Worm (Caenorhabditis elegans): ENCODE measurements around the gene npr-20.

npr-20 gene

ce11 chrII:8877032-8877985, 12.3 kb upstream of the npr-20 start:
- TF ChIP-seq T22C8.4 (GFP tag; IDR thresholded peaks at IDR 0.05) (0 out of 2 replicates have a peak, but pooled peaks have one; percentile 5), ztf-29 (GFP tag; IDR thresholded peaks at IDR 0.05) (no peak), cog-1 (tag; optimal IDR thresholded peaks at IDR 0.05) (no peak)

ce11 chrII:8873842-8874241, 8.9 kb upstream of the npr-20 start, which contains the start of gene T07D4.2:
TSS of gene T07D4.2 (minus strand) at chrII:8873942.
- no peak for TF ChIP-seq klf-2 (GFP tag; conservative IDR thresholded peaks at IDR 0.05)
- no peak for TF ChIP-seq ztf-23 (GFP tag; IDR thresholded peaks at IDR 0.05)
- no peak for TF ChIP-seq ref-1 (GFP tag; conservative IDR thresholded peaks at IDR 0.05)
- TF ChIP-seq ztf-29 (GFP tag; IDR thresholded peaks at IDR 0.05), result no peak
- no peak for TF ChIP-seq tab-1 (GFP tag; IDR thresholded peaks at IDR 0.05)
- no peak for TF ChIP-seq flt-1 (GFP tag; IDR thresholded peaks at IDR 0.05)
- TF ChIP-seq med-1 (GFP tag; optimal IDR thresholded peaks at IDR 0.05; ENCODE audit: insufficient read depth), result no peak
- no peak for TF ChIP-seq T22C8.4 (GFP tag; IDR thresholded peaks at IDR 0.05)
- no peak for TF ChIP-seq cog-1 (tag; optimal IDR thresholded peaks at IDR 0.05)

ce11 chrII:8866844-8867243, 1.9 kb upstream of the npr-20 start:
- TF ChIP-seq ztf-29 (GFP tag; IDR thresholded peaks at IDR 0.05) (no peak), klf-2 (GFP tag; conservative IDR thresholded peaks at IDR 0.05) (no peak), tab-1 (GFP tag; IDR thresholded peaks at IDR 0.05) (no peak), cog-1 (tag; optimal IDR thresholded peaks at IDR 0.05) (no peak), ref-1 (GFP tag; conservative IDR thresholded peaks at IDR 0.05) (no peak)

- TF ChIP-seq T22C8.4 (GFP tag; IDR thresholded peaks at IDR 0.05), result no peak
- TF ChIP-seq med-1 (GFP tag; optimal IDR thresholded peaks at IDR 0.05; ENCODE audit: insufficient read depth), result no peak
- TF ChIP-seq klf-2 (GFP tag; conservative IDR thresholded peaks at IDR 0.05), result no peak
- TF ChIP-seq flt-1 (GFP tag; IDR thresholded peaks at IDR 0.05), result no peak
- TF ChIP-seq ztf-29 (GFP tag; IDR thresholded peaks at IDR 0.05), result no peak
- no peak for TF ChIP-seq ztf-23 (GFP tag; IDR thresholded peaks at IDR 0.05)
- no peak for TF ChIP-seq tab-1 (GFP tag; IDR thresholded peaks at IDR 0.05)
- no peak for TF ChIP-seq cog-1 (tag; optimal IDR thresholded peaks at IDR 0.05)
- no peak for TF ChIP-seq ref-1 (GFP tag; conservative IDR thresholded peaks at IDR 0.05)
Observed at ce11 chrII:8859596-8859995, 5.4 kb downstream of the npr-20 start, which contains the start of gene snb-6. TSS of gene snb-6 (minus strand) at chrII:8859696.

ce11 chrII:8857074-8857473, 7.9 kb downstream of the npr-20 start:
- TF ChIP-seq cog-1 (tag; optimal IDR thresholded peaks at IDR 0.05) (no peak), flt-1 (GFP tag; IDR thresholded peaks at IDR 0.05) (no peak), klf-2 (GFP tag; conservative IDR thresholded peaks at IDR 0.05) (no peak), ref-1 (GFP tag; conservative IDR thresholded peaks at IDR 0.05) (no peak)

- TF ChIP-seq flt-1 (GFP tag; IDR thresholded peaks at IDR 0.05), result no peak
- no peak for TF ChIP-seq ztf-23 (GFP tag; IDR thresholded peaks at IDR 0.05)
- no peak for TF ChIP-seq T22C8.4 (GFP tag; IDR thresholded peaks at IDR 0.05)
- no peak for TF ChIP-seq med-1 (GFP tag; optimal IDR thresholded peaks at IDR 0.05; ENCODE audit: insufficient read depth)
- TF ChIP-seq ref-1 (GFP tag; conservative IDR thresholded peaks at IDR 0.05), result no peak
- no peak for TF ChIP-seq ztf-29 (GFP tag; IDR thresholded peaks at IDR 0.05)
- TF ChIP-seq tab-1 (GFP tag; IDR thresholded peaks at IDR 0.05), result no peak
- no peak for TF ChIP-seq cog-1 (tag; optimal IDR thresholded peaks at IDR 0.05)
- TF ChIP-seq klf-2 (GFP tag; conservative IDR thresholded peaks at IDR 0.05), result no peak
Observed at ce11 chrII:8856524-8856923, 8.5 kb downstream of the npr-20 start.

ce11 chrII:8854874-8855273, 10.1 kb downstream of the npr-20 start:
- no peak for TF ChIP-seq T22C8.4 (GFP tag; IDR thresholded peaks at IDR 0.05)
- no peak for TF ChIP-seq ztf-23 (GFP tag; IDR thresholded peaks at IDR 0.05)
- TF ChIP-seq flt-1 (GFP tag; IDR thresholded peaks at IDR 0.05), result no peak
- TF ChIP-seq cog-1 (tag; optimal IDR thresholded peaks at IDR 0.05), result no peak
- TF ChIP-seq tab-1 (GFP tag; IDR thresholded peaks at IDR 0.05), result no peak
- TF ChIP-seq ref-1 (GFP tag; conservative IDR thresholded peaks at IDR 0.05), result no peak
- TF ChIP-seq med-1 (GFP tag; optimal IDR thresholded peaks at IDR 0.05; ENCODE audit: insufficient read depth), result no peak
- no peak for TF ChIP-seq klf-2 (GFP tag; conservative IDR thresholded peaks at IDR 0.05)
- TF ChIP-seq ztf-29 (GFP tag; IDR thresholded peaks at IDR 0.05), result no peak

ce11 chrII:8853960-8854359, 11.0 kb downstream of the npr-20 start:
- TF ChIP-seq med-1 (GFP tag; optimal IDR thresholded peaks at IDR 0.05; ENCODE audit: insufficient read depth) (no peak), cog-1 (tag; optimal IDR thresholded peaks at IDR 0.05) (no peak), tab-1 (GFP tag; IDR thresholded peaks at IDR 0.05) (no peak), klf-2 (GFP tag; conservative IDR thresholded peaks at IDR 0.05) (no peak), flt-1 (GFP tag; IDR thresholded peaks at IDR 0.05) (no peak), T22C8.4 (GFP tag; IDR thresholded peaks at IDR 0.05) (no peak), ztf-23 (GFP tag; IDR thresholded peaks at IDR 0.05) (no peak)

ce11 chrII:8853238-8853637, 11.7 kb downstream of the npr-20 start:
- no peak for TF ChIP-seq ref-1 (GFP tag; conservative IDR thresholded peaks at IDR 0.05)
- no peak for TF ChIP-seq cog-1 (tag; optimal IDR thresholded peaks at IDR 0.05)
- TF ChIP-seq med-1 (GFP tag; optimal IDR thresholded peaks at IDR 0.05; ENCODE audit: insufficient read depth), result no peak
- no peak for TF ChIP-seq T22C8.4 (GFP tag; IDR thresholded peaks at IDR 0.05)
- TF ChIP-seq tab-1 (GFP tag; IDR thresholded peaks at IDR 0.05), result no peak
- TF ChIP-seq ztf-23 (GFP tag; IDR thresholded peaks at IDR 0.05), result no peak
- TF ChIP-seq klf-2 (GFP tag; conservative IDR thresholded peaks at IDR 0.05), result no peak
- TF ChIP-seq ztf-29 (GFP tag; IDR thresholded peaks at IDR 0.05), result no peak
- no peak for TF ChIP-seq flt-1 (GFP tag; IDR thresholded peaks at IDR 0.05)
